Worm (Caenorhabditis elegans) whole organism, young adult: ENCODE measurements around the gene Y48E1C.2.

Experiments used
- D2030.7 ChIP-seq: fragments of 200-800 bp; sonication (Bioruptor generic); IDR thresholded peaks from 2 replicates; pipeline ENCODE4 v1.3.6; 2022; ENCODE audit warnings: missing genetic modification reagents, missing genetic modification characterization, missing compliant biosample characterization
- Y67H2A.10 ChIP-seq: fragments of 200-800 bp; sonication (Bioruptor generic); conservative IDR thresholded peaks from 2 replicates; pipeline ENCODE4 v1.3.6; 2022; ENCODE audit warnings: missing genetic modification reagents, missing genetic modification characterization, missing compliant biosample characterization
- ama-1 ChIP-seq, 3 experiments: fragments of 150-350 bp in 1 of 3; sonication (generic microtip) in 2 of 3; optimal IDR thresholded peaks; 2 replicates each; lab custom pipeline; 2014 to 2018; ENCODE audit warnings: missing biosample characterization in 2 of 3, missing genetic modification characterization in 2 of 3, missing genetic modification reagents in 2 of 3
- cebp-1 ChIP-seq, 2 experiments: fragments of 200-800 bp in 1 of 2; sonication (Bioruptor generic) in 1 of 2; sonication (generic microtip) in 1 of 2; IDR thresholded peaks in 1 of 2; optimal IDR thresholded peaks in 1 of 2; 2 replicates each; pipeline versions ENCODE4 v1.3.6 to Lab custom; 2017 to 2022; ENCODE audit warnings: missing compliant biosample characterization in 2 of 2, missing genetic modification characterization in 2 of 2, mild to moderate bottlenecking in 1 of 2, missing genetic modification reagents in 1 of 2, moderate library complexity in 1 of 2
- ceh-40 ChIP-seq: fragments of 200-800 bp; sonication (Bioruptor generic); IDR thresholded peaks from 2 replicates; pipeline ENCODE4 v1.3.6; 2022; ENCODE audit warnings: missing genetic modification characterization, missing compliant biosample characterization
- dox-1 ChIP-seq: fragments of 200-800 bp; sonication (Bioruptor generic); IDR thresholded peaks from 2 replicates; pipeline ENCODE4 v1.3.6; 2022; ENCODE audit warnings: missing genetic modification reagents, missing genetic modification characterization, missing compliant biosample characterization
- him-1 ChIP-seq: sonication (generic microtip); optimal IDR thresholded peaks from 2 replicates; lab custom pipeline; 2016; ENCODE audit warnings: missing genotype, missing genetic modification reagents, missing genetic modification characterization, missing compliant biosample characterization
- lsl-1 ChIP-seq: fragments of 200-800 bp; sonication (Bioruptor generic); optimal IDR thresholded peaks from 2 replicates; lab custom pipeline; 2018; ENCODE audit warnings: mild to moderate bottlenecking, missing genetic modification characterization, moderate library complexity, missing compliant biosample characterization
- rpc-1 ChIP-seq, 2 experiments: fragments of 150-350 bp in 1 of 2; sonication (generic microtip) in 1 of 2; optimal IDR thresholded peaks; 2 replicates each; lab custom pipeline; 2014 to 2018; ENCODE audit warnings: missing biosample characterization in 1 of 2, missing genetic modification characterization in 1 of 2, missing genetic modification reagents in 1 of 2, missing genotype in 1 of 2
- unc-62 ChIP-seq: fragments of 150-350 bp; optimal IDR thresholded peaks from 2 replicates; lab custom pipeline; 2014; ENCODE audit warnings: missing biosample characterization, missing genetic modification reagents, missing genetic modification characterization
- xnd-1 ChIP-seq: sonication (generic microtip); optimal IDR thresholded peaks from 2 replicates; lab custom pipeline; 2016; ENCODE audit warnings: missing genotype, missing genetic modification reagents, missing genetic modification characterization, missing compliant biosample characterization
- ztf-22 ChIP-seq: fragments of 200-800 bp; sonication (Bioruptor generic); optimal IDR thresholded peaks from 2 replicates; lab custom pipeline; 2018; ENCODE audit warnings: mild to moderate bottlenecking, missing genetic modification characterization, moderate library complexity, missing compliant biosample characterization
- ztf-6 ChIP-seq: fragments of 200-800 bp; sonication (Bioruptor generic); IDR thresholded peaks from 2 replicates; pipeline ENCODE4 v1.3.6; 2022; ENCODE audit warnings: missing genetic modification reagents, missing genetic modification characterization, missing compliant biosample characterization

DNA sequence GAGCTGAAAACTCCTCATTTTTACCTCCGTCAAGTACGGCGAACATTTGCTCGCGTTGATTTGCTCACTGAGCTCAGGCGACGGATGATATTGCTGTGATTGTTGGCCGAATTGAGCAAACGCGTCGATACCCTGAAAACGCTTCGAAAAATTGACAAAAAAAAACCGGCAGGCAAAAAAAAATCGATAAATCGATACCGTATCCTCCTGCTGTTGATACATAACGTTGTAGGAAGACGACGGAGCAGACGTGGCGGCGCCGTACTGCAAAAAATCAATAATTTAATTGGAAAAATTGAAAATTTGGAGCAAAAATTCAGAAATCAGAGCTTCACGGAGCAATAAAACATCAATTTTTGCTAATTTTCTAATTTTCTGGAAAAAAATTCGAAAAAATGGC is 30.5 kb downstream of the Y48E1C.2 start:
- TF ChIP-seq cebp-1 (GFP tag; IDR thresholded peaks at IDR 0.05; lab: Robert Waterston, UW) (no peak), cebp-1 (tag; optimal IDR thresholded peaks at IDR 0.05; lab: Kevin White, UChicago) (no peak), unc-62 (no peak), lsl-1 (no peak), xnd-1 (tag; lab: Kevin White, UChicago) (no peak), ama-1 (optimal IDR thresholded peaks at IDR 0.05; lab: Kevin White, UChicago) (no peak), ama-1 (GFP tag; optimal IDR thresholded peaks at IDR 0.05; lab: Kevin White, UChicago) (no peak), ztf-22 (GFP tag; lab: Kevin White, UChicago) (no peak), him-1 (tag; lab: Kevin White, UChicago) (no peak), rpc-1 (optimal IDR thresholded peaks at IDR 0.05; lab: Kevin White, UChicago) (no peak), rpc-1 (tag; optimal IDR thresholded peaks at IDR 0.05; lab: Kevin White, UChicago) (no peak), ceh-40 (GFP tag; lab: Robert Waterston, UW) (no peak), Y67H2A.10 (GFP tag; lab: Robert Waterston, UW) (no peak), dox-1 (no peak), ztf-6 (no peak), D2030.7 (no peak)
